Worm (Caenorhabditis elegans) whole organism, L4/young adult: ENCODE measurements around the gene srlf-7.

Experiments
- W03F9.2 ChIP-seq: fragments of 150-350 bp; optimal IDR thresholded peaks from 2 replicates; lab custom pipeline; 2014; ENCODE audit warnings: missing biosample characterization, missing genetic modification characterization
- dao-5 ChIP-seq: sonication (generic microtip); optimal IDR thresholded peaks from 2 replicates; lab custom pipeline; 2016; ENCODE audit warnings: missing genotype, missing genetic modification characterization, moderate library complexity, missing compliant biosample characterization

- TF ChIP-seq W03F9.2: no peak
- no peak for TF ChIP-seq dao-5 (tag; lab: Kevin White, UChicago)
Measured at ce11 chrIV:7184597-7184996, 4.5 kb upstream of the srlf-7 start, which contains the start of gene clec-179.
